Worm (Caenorhabditis elegans) whole organism, L1 larva: ENCODE results near the gene nas-21.

Experiments
- aly-2 ChIP-seq: fragments of 150-350 bp; optimal IDR thresholded peaks from 2 replicates; lab custom pipeline; 2014; ENCODE audit warnings: missing biosample characterization, missing genetic modification characterization
- ceh-8 ChIP-seq: fragments of 200-800 bp; sonication (Bioruptor generic); optimal IDR thresholded peaks from 2 replicates; lab custom pipeline; 2018; ENCODE audit warnings: mild to moderate bottlenecking, missing genetic modification characterization, moderate library complexity, missing compliant biosample characterization
- dpl-1 ChIP-seq, 3 experiments: fragments of 150-350 bp in 2 of 3; sonication (generic microtip) in 1 of 3; optimal IDR thresholded peaks; 2 replicates each; lab custom pipeline; 2014 to 2017; ENCODE audit warnings: missing biosample characterization in 3 of 3, missing genetic modification characterization in 3 of 3, missing genetic modification reagents in 3 of 3
- elt-2 ChIP-seq: sonication (generic microtip); optimal IDR thresholded peaks from 2 replicates; lab custom pipeline; 2016; ENCODE audit warnings: missing genetic modification characterization, mild to moderate bottlenecking, inconsistent platforms, missing compliant biosample characterization, missing genetic modification reagents
- elt-3 ChIP-seq, 6 experiments: fragments of 150-350 bp in 1 of 6; sonication (generic microtip); optimal IDR thresholded peaks; 2 replicates each; lab custom pipeline; 2017 to 2018; ENCODE audit warnings: missing biosample characterization in 6 of 6, missing genetic modification characterization in 6 of 6, inconsistent platforms in 1 of 6
- fos-1 ChIP-seq: fragments of 150-350 bp; optimal IDR thresholded peaks from 2 replicates; lab custom pipeline; 2014; ENCODE audit warnings: missing biosample characterization, missing genetic modification characterization
- isw-1 ChIP-seq: fragments of 200-800 bp; sonication (Bioruptor generic); IDR thresholded peaks from 2 replicates; pipeline ENCODE4 v1.3.6; 2022; ENCODE audit warnings: missing genetic modification characterization, missing compliant biosample characterization
- lin-14 ChIP-seq: fragments of 200-800 bp; sonication (Bioruptor generic); optimal IDR thresholded peaks from 2 replicates; lab custom pipeline; 2018; ENCODE audit warnings: mild to moderate bottlenecking, missing genetic modification characterization, moderate library complexity, missing compliant biosample characterization
- nhr-11 ChIP-seq: fragments of 150-350 bp; optimal IDR thresholded peaks from 2 replicates; lab custom pipeline; 2014; ENCODE audit warnings: missing biosample characterization, missing genetic modification characterization
- nhr-237 ChIP-seq: fragments of 150-350 bp; optimal IDR thresholded peaks from 2 replicates; lab custom pipeline; 2014; ENCODE audit warnings: missing biosample characterization, missing genetic modification characterization
- nhr-77 ChIP-seq: fragments of 150-350 bp; optimal IDR thresholded peaks from 2 replicates; lab custom pipeline; 2014; ENCODE audit warnings: missing biosample characterization, missing genetic modification characterization
- unc-62 ChIP-seq: fragments of 150-350 bp; optimal IDR thresholded peaks from 2 replicates; lab custom pipeline; 2014; ENCODE audit warnings: missing biosample characterization, missing genetic modification reagents, missing genetic modification characterization
- unc-86 ChIP-seq: sonication (generic microtip); optimal IDR thresholded peaks from 2 replicates; lab custom pipeline; 2016; ENCODE audit warnings: missing genetic modification characterization, missing compliant biosample characterization

DNA sequence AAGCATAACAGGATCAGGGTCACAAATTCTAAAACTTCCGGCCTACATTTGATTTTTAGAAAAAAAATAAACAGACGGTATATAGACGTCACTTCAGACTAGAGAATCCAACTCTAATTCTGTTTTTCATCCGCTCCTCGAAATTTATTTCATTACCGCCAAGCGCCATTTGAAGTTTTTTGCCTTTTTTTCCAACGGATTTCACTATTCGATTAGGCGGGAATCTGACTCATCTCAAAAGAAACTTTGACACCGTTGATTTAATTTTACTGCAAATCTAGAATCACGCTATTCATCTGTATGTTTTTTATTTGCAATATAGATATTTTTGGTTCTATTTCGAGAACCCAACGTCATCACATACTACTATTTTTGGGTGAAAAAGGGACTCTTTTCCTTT, 41.5 kb upstream of the nas-21 start:
- TF ChIP-seq nhr-237 (tag; lab: Kevin White, UChicago) (no peak), aly-2 (tag; lab: Kevin White, UChicago) (no peak), lin-14 (peak; percentile 11), unc-86 (tag; lab: Kevin White, UChicago) (no peak), nhr-77 (tag; lab: Kevin White, UChicago) (no peak), dpl-1 (GFP tag; optimal IDR thresholded peaks at IDR 0.05; lab: Kevin White, UChicago) (no peak), isw-1 (GFP tag; lab: Robert Waterston, UW) (no peak), elt-3 (tag; optimal IDR thresholded peaks at IDR 0.05; lab: Kevin White, UChicago) (no peak), ceh-8 (GFP tag; lab: Kevin White, UChicago) (no peak), nhr-11 (tag; lab: Kevin White, UChicago) (no peak), elt-2 (no peak), fos-1 (tag; lab: Kevin White, UChicago) (no peak), unc-62 (GFP tag; lab: Kevin White, UChicago) (no peak)
